Worm (Caenorhabditis elegans) whole organism, young adult: Measurements from ENCODE around the gene mltn-8.

Experiments used
- B0261.1 ChIP-seq: sonication (generic microtip); optimal IDR thresholded peaks from 2 replicates; lab custom pipeline; 2016; ENCODE audit warnings: mild to moderate bottlenecking, missing genetic modification characterization, moderate library complexity, missing compliant biosample characterization
- B0336.3 ChIP-seq: fragments of 200-800 bp; sonication (Bioruptor generic); IDR thresholded peaks from 2 replicates; pipeline ENCODE4 v1.3.6; 2022; ENCODE audit warnings: missing genetic modification characterization, missing compliant biosample characterization
- F33H1.4 ChIP-seq: fragments of 200-800 bp; sonication (Bioruptor generic); IDR thresholded peaks from 2 replicates; pipeline ENCODE4 v1.3.6; 2022; ENCODE audit warnings: missing genetic modification reagents, missing genetic modification characterization, missing compliant biosample characterization
- F37B4.10 ChIP-seq: fragments of 200-800 bp; sonication (Bioruptor generic); IDR thresholded peaks from 2 replicates; pipeline ENCODE4 v1.3.6; 2022; ENCODE audit warnings: missing genetic modification characterization, missing compliant biosample characterization
- F52B5.7 ChIP-seq: sonication (generic microtip); optimal IDR thresholded peaks from 2 replicates; lab custom pipeline; 2016; ENCODE audit warnings: mild to moderate bottlenecking, missing genetic modification characterization, missing compliant biosample characterization
- F57C9.4 ChIP-seq: sonication (generic microtip); optimal IDR thresholded peaks from 2 replicates; lab custom pipeline; 2017; ENCODE audit warnings: mild to moderate bottlenecking, missing genetic modification characterization, missing compliant biosample characterization
- Y53G8AR.9 ChIP-seq: fragments of 200-800 bp; sonication (Bioruptor generic); conservative IDR thresholded peaks from 2 replicates; pipeline ENCODE4 v1.3.6; 2022; ENCODE audit warnings: missing genetic modification reagents, missing genetic modification characterization, missing compliant biosample characterization
- Y67H2A.10 ChIP-seq: fragments of 200-800 bp; sonication (Bioruptor generic); conservative IDR thresholded peaks from 2 replicates; pipeline ENCODE4 v1.3.6; 2022; ENCODE audit warnings: missing genetic modification reagents, missing genetic modification characterization, missing compliant biosample characterization
- Y79H2A.3 ChIP-seq: fragments of 200-800 bp; sonication (Bioruptor generic); conservative IDR thresholded peaks from 2 replicates; pipeline ENCODE4 v1.3.6; 2022; ENCODE audit warnings: missing genetic modification reagents, missing genetic modification characterization, missing compliant biosample characterization
- akir-1 ChIP-seq: fragments of 200-800 bp; sonication (Bioruptor generic); optimal IDR thresholded peaks from 2 replicates; lab custom pipeline; 2018; ENCODE audit warnings: mild to moderate bottlenecking, missing genetic modification characterization, moderate library complexity, missing compliant biosample characterization
- ama-1 ChIP-seq, 3 experiments: fragments of 150-350 bp in 1 of 3; sonication (generic microtip) in 2 of 3; optimal IDR thresholded peaks; 2 replicates each; lab custom pipeline; 2014 to 2018; ENCODE audit warnings: missing biosample characterization in 2 of 3, missing genetic modification characterization in 2 of 3, missing genetic modification reagents in 2 of 3
- cebp-1 ChIP-seq, 2 experiments: fragments of 200-800 bp in 1 of 2; sonication (Bioruptor generic) in 1 of 2; sonication (generic microtip) in 1 of 2; IDR thresholded peaks in 1 of 2; optimal IDR thresholded peaks in 1 of 2; 2 replicates each; pipeline versions ENCODE4 v1.3.6 to Lab custom; 2017 to 2022; ENCODE audit warnings: missing compliant biosample characterization in 2 of 2, missing genetic modification characterization in 2 of 2, mild to moderate bottlenecking in 1 of 2, missing genetic modification reagents in 1 of 2, moderate library complexity in 1 of 2
- ceh-100 ChIP-seq: fragments of 200-800 bp; sonication (Bioruptor generic); IDR thresholded peaks from 2 replicates; pipeline ENCODE4 v1.3.6; 2022; ENCODE audit warnings: missing genetic modification reagents, missing genetic modification characterization, missing compliant biosample characterization
- ceh-40 ChIP-seq: fragments of 200-800 bp; sonication (Bioruptor generic); IDR thresholded peaks from 2 replicates; pipeline ENCODE4 v1.3.6; 2022; ENCODE audit warnings: missing genetic modification characterization, missing compliant biosample characterization
- ceh-91 ChIP-seq: fragments of 200-800 bp; sonication (Bioruptor generic); IDR thresholded peaks from 2 replicates; pipeline ENCODE4 v1.3.6; 2022; ENCODE audit warnings: missing genetic modification reagents, missing genetic modification characterization, missing compliant biosample characterization
- dpff-1 ChIP-seq: sonication (generic microtip); optimal IDR thresholded peaks from 2 replicates; lab custom pipeline; 2017; ENCODE audit warnings: mild to moderate bottlenecking, missing genetic modification characterization, missing compliant biosample characterization
- egrh-3 ChIP-seq: fragments of 200-800 bp; sonication (Bioruptor generic); IDR thresholded peaks from 2 replicates; pipeline ENCODE4 v1.3.6; 2022; ENCODE audit warnings: missing genetic modification reagents, missing genetic modification characterization, missing compliant biosample characterization
- fkh-3 ChIP-seq: sonication (generic microtip); optimal IDR thresholded peaks from 2 replicates; lab custom pipeline; 2016; ENCODE audit warnings: mild to moderate bottlenecking, missing genetic modification characterization, missing compliant biosample characterization
- him-1 ChIP-seq: sonication (generic microtip); optimal IDR thresholded peaks from 2 replicates; lab custom pipeline; 2016; ENCODE audit warnings: missing genotype, missing genetic modification reagents, missing genetic modification characterization, missing compliant biosample characterization
- let-607 ChIP-seq, 2 experiments: fragments of 200-800 bp in 1 of 2; sonication (Bioruptor generic) in 1 of 2; sonication (generic microtip) in 1 of 2; optimal IDR thresholded peaks; 2 replicates each; lab custom pipeline; 2016 to 2018; ENCODE audit warnings: mild to moderate bottlenecking in 2 of 2, missing compliant biosample characterization in 2 of 2, missing genetic modification characterization in 2 of 2, moderate library complexity in 2 of 2, missing genotype in 1 of 2
- lin-54 ChIP-seq: fragments of 200-800 bp; sonication (Bioruptor generic); optimal IDR thresholded peaks from 2 replicates; lab custom pipeline; 2018; ENCODE audit warnings: mild to moderate bottlenecking, missing genetic modification characterization, missing compliant biosample characterization
- madf-6 ChIP-seq: fragments of 200-800 bp; sonication (Bioruptor generic); IDR thresholded peaks from 2 replicates; pipeline ENCODE4 v1.3.6; 2022; ENCODE audit warnings: missing genetic modification reagents, missing genetic modification characterization, missing compliant biosample characterization
- madf-8 ChIP-seq: fragments of 200-800 bp; sonication (Bioruptor generic); conservative IDR thresholded peaks from 2 replicates; pipeline ENCODE4 v1.3.6; 2022; ENCODE audit warnings: missing genetic modification reagents, missing genetic modification characterization, missing compliant biosample characterization
- nhr-80 ChIP-seq: sonication (generic microtip); optimal IDR thresholded peaks from 2 replicates; lab custom pipeline; 2016; ENCODE audit warnings: missing genetic modification characterization, missing compliant biosample characterization
- repo-1 ChIP-seq: sonication (generic microtip); optimal IDR thresholded peaks from 2 replicates; lab custom pipeline; 2017; ENCODE audit warnings: mild to moderate bottlenecking, missing genetic modification characterization, missing compliant biosample characterization
- rpc-1 ChIP-seq, 2 experiments: fragments of 150-350 bp in 1 of 2; sonication (generic microtip) in 1 of 2; optimal IDR thresholded peaks; 2 replicates each; lab custom pipeline; 2014 to 2018; ENCODE audit warnings: missing biosample characterization in 1 of 2, missing genetic modification characterization in 1 of 2, missing genetic modification reagents in 1 of 2, missing genotype in 1 of 2
- sdz-38 ChIP-seq: sonication (generic microtip); optimal IDR thresholded peaks from 2 replicates; lab custom pipeline; 2016; ENCODE audit warnings: missing genotype, missing genetic modification characterization, missing compliant biosample characterization
- snpc-1.1 ChIP-seq: sonication (generic microtip); optimal IDR thresholded peaks from 2 replicates; lab custom pipeline; 2017; ENCODE audit warnings: missing genetic modification characterization, mild to moderate bottlenecking, missing compliant biosample characterization, antibody characterized with exemption, moderate library complexity, missing genotype, missing genetic modification reagents; ENCODE audit not compliant: insufficient read depth
- snpc-4 ChIP-seq, 5 experiments: fragments of 150-350 bp in 1 of 5; sonication (generic microtip) in 4 of 5; optimal IDR thresholded peaks; 2 replicates each; lab custom pipeline; 2014 to 2018; ENCODE audit warnings: missing genetic modification characterization in 5 of 5, missing biosample characterization in 3 of 5, antibody characterized with exemption in 2 of 5, mild to moderate bottlenecking in 2 of 5, missing compliant biosample characterization in 2 of 5, missing genotype in 2 of 5, moderate library complexity in 2 of 5, missing genetic modification reagents in 1 of 5
- sptf-2 ChIP-seq: fragments of 200-800 bp; sonication (Bioruptor generic); optimal IDR thresholded peaks from 2 replicates; lab custom pipeline; 2018; ENCODE audit warnings: mild to moderate bottlenecking, missing genetic modification characterization, missing compliant biosample characterization
- unc-130 ChIP-seq: sonication (generic microtip); optimal IDR thresholded peaks from 2 replicates; lab custom pipeline; 2016; ENCODE audit warnings: missing genetic modification reagents, missing genetic modification characterization, missing compliant biosample characterization
- xnd-1 ChIP-seq: sonication (generic microtip); optimal IDR thresholded peaks from 2 replicates; lab custom pipeline; 2016; ENCODE audit warnings: missing genotype, missing genetic modification reagents, missing genetic modification characterization, missing compliant biosample characterization
- zfh-2 ChIP-seq: fragments of 200-800 bp; sonication (Bioruptor generic); conservative IDR thresholded peaks from 2 replicates; pipeline ENCODE4 v1.3.6; 2022; ENCODE audit warnings: missing genetic modification reagents, missing genetic modification characterization, missing compliant biosample characterization
- ztf-22 ChIP-seq: fragments of 200-800 bp; sonication (Bioruptor generic); optimal IDR thresholded peaks from 2 replicates; lab custom pipeline; 2018; ENCODE audit warnings: mild to moderate bottlenecking, missing genetic modification characterization, moderate library complexity, missing compliant biosample characterization
- ztf-25 ChIP-seq: fragments of 200-800 bp; sonication (Bioruptor generic); IDR thresholded peaks from 2 replicates; pipeline ENCODE4 v1.3.6; 2022; ENCODE audit warnings: missing genetic modification reagents, missing genetic modification characterization, missing compliant biosample characterization
- ztf-6 ChIP-seq: fragments of 200-800 bp; sonication (Bioruptor generic); IDR thresholded peaks from 2 replicates; pipeline ENCODE4 v1.3.6; 2022; ENCODE audit warnings: missing genetic modification reagents, missing genetic modification characterization, missing compliant biosample characterization

mltn-8 gene

ce11 chrV:396309-396708 is 16.2 kb upstream of the mltn-8 start, which contains the start of gene nhr-253:
TSS of gene nhr-253 (plus strand) at chrV:396593.
- TF ChIP-seq ceh-91 (GFP tag; lab: Robert Waterston, UW) (no peak), ztf-6 (GFP tag; lab: Robert Waterston, UW) (no peak), Y67H2A.10 (GFP tag; lab: Robert Waterston, UW) (no peak), F52B5.7 (tag; lab: Kevin White, UChicago) (no peak), ceh-100 (GFP tag; lab: Robert Waterston, UW) (no peak), dpff-1 (tag; lab: Kevin White, UChicago) (no peak), rpc-1 (optimal IDR thresholded peaks at IDR 0.05; lab: Kevin White, UChicago) (no peak), rpc-1 (tag; optimal IDR thresholded peaks at IDR 0.05; lab: Kevin White, UChicago) (no peak)

ce11 chrV:392199-392678 is 12.2 kb upstream of the mltn-8 start, which contains the start of gene nhr-254:
TSS of gene nhr-254 (plus strand) at chrV:392628.
- TF ChIP-seq him-1 (tag; lab: Kevin White, UChicago) (no peak), Y53G8AR.9 (GFP tag; lab: Robert Waterston, UW) (no peak)

ce11 chrV:388397-388796 is 8.3 kb upstream of the mltn-8 start, which contains the start of gene ZK6.6:
TSS of gene ZK6.6 (plus strand) at chrV:388697.
- TF ChIP-seq ztf-22 (GFP tag; lab: Kevin White, UChicago) = no peak
- TF ChIP-seq B0336.3 (GFP tag; lab: Robert Waterston, UW) = 0 out of 2 replicates have a peak, but pooled peaks have one; percentile 23
- peak; percentile 13 for TF ChIP-seq repo-1

- no peak for TF ChIP-seq snpc-4 (GFP tag; optimal IDR thresholded peaks at IDR 0.05; lab: Kevin White, UChicago)
- TF ChIP-seq snpc-4 (tag; optimal IDR thresholded peaks at IDR 0.05; lab: Kevin White, UChicago) = peak in 1 of 4 experiments; percentile 16
- TF ChIP-seq F57C9.4 (tag; lab: Kevin White, UChicago) = no peak
- peak; percentile 79 for TF ChIP-seq nhr-80 (tag; lab: Kevin White, UChicago)
- TF ChIP-seq zfh-2 (GFP tag; lab: Robert Waterston, UW) = no peak
- TF ChIP-seq Y79H2A.3 = no peak
- no peak for TF ChIP-seq ztf-25 (GFP tag; lab: Robert Waterston, UW)
- no peak for TF ChIP-seq snpc-1.1 (tag; lab: Kevin White, UChicago)
- no peak for TF ChIP-seq madf-6 (GFP tag; lab: Robert Waterston, UW)
- TF ChIP-seq xnd-1 (tag; lab: Kevin White, UChicago) = no peak
- TF ChIP-seq ztf-22 (GFP tag; lab: Kevin White, UChicago) = peak; percentile 10
- TF ChIP-seq B0261.1 = no peak
- no peak for TF ChIP-seq lin-54 (GFP tag; lab: Kevin White, UChicago)
- no peak for TF ChIP-seq ceh-40 (GFP tag; lab: Robert Waterston, UW)
- TF ChIP-seq ama-1 (optimal IDR thresholded peaks at IDR 0.05; lab: Kevin White, UChicago) = no peak
- TF ChIP-seq ama-1 (GFP tag; optimal IDR thresholded peaks at IDR 0.05; lab: Kevin White, UChicago) = no peak
- no peak for TF ChIP-seq F33H1.4 (GFP tag; lab: Robert Waterston, UW)
- no peak for TF ChIP-seq cebp-1 (GFP tag; IDR thresholded peaks at IDR 0.05; lab: Robert Waterston, UW)
- TF ChIP-seq cebp-1 (tag; optimal IDR thresholded peaks at IDR 0.05; lab: Kevin White, UChicago) = peak; percentile 26
- no peak for TF ChIP-seq sptf-2 (GFP tag; lab: Kevin White, UChicago)
- TF ChIP-seq madf-8 (GFP tag; lab: Robert Waterston, UW) = no peak
- TF ChIP-seq him-1 (tag; lab: Kevin White, UChicago) = no peak
- TF ChIP-seq akir-1 (GFP tag; lab: Kevin White, UChicago) = no peak
- TF ChIP-seq sdz-38 (tag; lab: Kevin White, UChicago) = no peak
- TF ChIP-seq let-607 (tag; optimal IDR thresholded peaks at IDR 0.05; lab: Kevin White, UChicago) = no peak
- TF ChIP-seq F37B4.10 (GFP tag; lab: Robert Waterston, UW) = no peak
- TF ChIP-seq unc-130 (GFP tag; lab: Kevin White, UChicago) = no peak
- TF ChIP-seq egrh-3 (GFP tag; lab: Robert Waterston, UW) = no peak
- TF ChIP-seq fkh-3 (tag; lab: Kevin White, UChicago) = no peak
These were observed 5.4 kb upstream of the mltn-8 start, which contains the start of gene lipl-5 for ce11 chrV:385488-385887. TSS of gene lipl-5 (plus strand) at chrV:385746.
